Fruit fly (Drosophila melanogaster) whole organism, embryonic: Measurements from ENCODE around the gene ebd1.

Experiments
- Asciz ChIP-seq: fragments of 200-800 bp; sonication (Bioruptor generic); optimal IDR thresholded peaks from 2 replicates; lab custom pipeline; 2017; ENCODE audit warnings: missing biosample characterization, mild to moderate bottlenecking, missing genetic modification characterization, missing genetic modification reagents
- BEAF-32 ChIP-seq: fragments of 200-800 bp; sonication (Bioruptor generic); optimal IDR thresholded peaks from 3 replicates; lab custom pipeline; 2017; ENCODE audit warnings: missing biosample characterization, missing genetic modification characterization, mild to moderate bottlenecking, moderate library complexity, missing genetic modification reagents
- CG10431 ChIP-seq: fragments of 200-800 bp; sonication (Bioruptor generic); optimal IDR thresholded peaks from 3 replicates; lab custom pipeline; 2018; ENCODE audit warnings: missing biosample characterization, mild to moderate bottlenecking, missing genetic modification characterization
- CG11247 ChIP-seq: fragments of 200-800 bp; sonication (Bioruptor generic); IDR thresholded peaks from 2 replicates; pipeline ENCODE4 v1.3.6; 2022; ENCODE audit warnings: missing biosample characterization, missing genetic modification characterization
- CG11398 ChIP-seq: fragments of 200-800 bp; sonication (Bioruptor generic); optimal IDR thresholded peaks from 2 replicates; lab custom pipeline; 2016; ENCODE audit warnings: missing biosample characterization, missing genetic modification characterization
- CG13624 ChIP-seq: fragments of 200-800 bp; sonication (Bioruptor generic); optimal IDR thresholded peaks from 2 replicates; lab custom pipeline; 2016; ENCODE audit warnings: missing biosample characterization, missing genetic modification characterization
- CG13775 ChIP-seq: fragments of 200-800 bp; sonication (Bioruptor generic); optimal IDR thresholded peaks from 3 replicates; lab custom pipeline; 2017; ENCODE audit warnings: missing biosample characterization, mild to moderate bottlenecking, missing genetic modification characterization
- CG15011 ChIP-seq: fragments of 200-800 bp; sonication (Bioruptor generic); optimal IDR thresholded peaks from 3 replicates; lab custom pipeline; 2018; ENCODE audit warnings: missing biosample characterization, mild to moderate bottlenecking, missing genetic modification characterization
- CG1647 ChIP-seq: fragments of 200-800 bp; sonication (Bioruptor generic); optimal IDR thresholded peaks from 3 replicates; lab custom pipeline; 2016; ENCODE audit warnings: missing biosample characterization, missing genetic modification characterization
- CG16815 ChIP-seq: fragments of 200-800 bp; sonication (Bioruptor generic); optimal IDR thresholded peaks from 3 replicates; lab custom pipeline; 2017; ENCODE audit warnings: missing biosample characterization, mild to moderate bottlenecking, missing genetic modification characterization
- CG17361 ChIP-seq: fragments of 200-800 bp; sonication (Bioruptor generic); IDR thresholded peaks from 3 replicates; pipeline ENCODE4 v1.3.6; 2022; ENCODE audit warnings: missing biosample characterization, missing genetic modification characterization
- CG18011 ChIP-seq: fragments of 200-800 bp; sonication (Bioruptor generic); optimal IDR thresholded peaks from 2 replicates; lab custom pipeline; 2017; ENCODE audit warnings: missing biosample characterization, missing genetic modification characterization, mild to moderate bottlenecking, moderate library complexity, missing genotype
- CG3407 ChIP-seq: fragments of 200-800 bp; sonication (Bioruptor generic); optimal IDR thresholded peaks from 2 replicates; lab custom pipeline; 2018; ENCODE audit warnings: missing biosample characterization, mild to moderate bottlenecking, missing genetic modification characterization
- CG3847 ChIP-seq: fragments of 200-800 bp; sonication (Bioruptor generic); IDR thresholded peaks from 2 replicates; pipeline ENCODE4 v1.3.6; 2022; ENCODE audit warnings: missing biosample characterization, missing genetic modification characterization
- CG7357 ChIP-seq: fragments of 200-800 bp; sonication (Bioruptor generic); IDR thresholded peaks from 3 replicates; pipeline ENCODE4 v1.3.6; 2022; ENCODE audit warnings: missing biosample characterization, missing genetic modification characterization
- CG8924 ChIP-seq: fragments of 200-800 bp; optimal IDR thresholded peaks from 3 replicates; lab custom pipeline; 2019; ENCODE audit warnings: missing biosample characterization, mild to moderate bottlenecking, missing genetic modification characterization, moderate library complexity
- Deaf1 ChIP-seq: fragments of 200-800 bp; optimal IDR thresholded peaks from 3 replicates; lab custom pipeline; 2019; ENCODE audit warnings: missing biosample characterization, mild to moderate bottlenecking, missing genetic modification characterization, moderate library complexity
- Doc2 ChIP-seq: fragments of 200-800 bp; sonication (Bioruptor generic); IDR thresholded peaks from 2 replicates; pipeline ENCODE4 v1.3.6; 2022; ENCODE audit warnings: missing biosample characterization, missing genetic modification characterization
- Fer1 ChIP-seq: fragments of 200-800 bp; sonication (Bioruptor generic); optimal IDR thresholded peaks from 2 replicates; lab custom pipeline; 2017; ENCODE audit warnings: missing biosample characterization, mild to moderate bottlenecking, missing genetic modification characterization
- H15 ChIP-seq: fragments of 200-800 bp; sonication (Bioruptor generic); IDR thresholded peaks from 3 replicates; pipeline ENCODE4 v1.3.6; 2022; ENCODE audit warnings: missing biosample characterization, missing genetic modification characterization
- Hey ChIP-seq: fragments of 200-800 bp; sonication (Bioruptor generic); optimal IDR thresholded peaks from 3 replicates; lab custom pipeline; 2018; ENCODE audit warnings: missing biosample characterization, mild to moderate bottlenecking, missing genetic modification characterization
- Hr39 ChIP-seq: fragments of >200 bp; optimal IDR thresholded peaks from 2 replicates; lab custom pipeline; 2017
- Hsf ChIP-seq: fragments of 200-800 bp; sonication (Bioruptor generic); optimal IDR thresholded peaks from 3 replicates; lab custom pipeline; 2016; ENCODE audit warnings: missing biosample characterization, missing genetic modification characterization
- Mrtf ChIP-seq: fragments of 200-800 bp; sonication (Bioruptor generic); IDR thresholded peaks from 3 replicates; pipeline ENCODE4 v1.3.6; 2022; ENCODE audit warnings: missing biosample characterization, missing genetic modification characterization
- Pdp1 ChIP-seq, 2 experiments: fragments of 200-800 bp; sonication (Bioruptor generic); optimal IDR thresholded peaks; 3 replicates each; lab custom pipeline; 2016; ENCODE audit warnings: missing biosample characterization in 2 of 2, missing genetic modification characterization in 2 of 2, mild to moderate bottlenecking in 1 of 2, moderate library complexity in 1 of 2
- Side ChIP-seq: fragments of 200-800 bp; sonication (Bioruptor generic); optimal IDR thresholded peaks from 2 replicates; lab custom pipeline; 2016; ENCODE audit warnings: missing biosample characterization, missing genetic modification characterization
- Ssrp ChIP-seq: fragments of 200-800 bp; sonication (Bioruptor generic); optimal IDR thresholded peaks from 2 replicates; lab custom pipeline; 2018; ENCODE audit warnings: missing biosample characterization, mild to moderate bottlenecking, missing genetic modification characterization, moderate library complexity
- al ChIP-seq: fragments of 200-800 bp; sonication (Bioruptor generic); IDR thresholded peaks from 2 replicates; pipeline ENCODE4 v1.3.6; 2022; ENCODE audit warnings: missing biosample characterization, missing genetic modification characterization
- az2 ChIP-seq: fragments of 200-800 bp; sonication (Bioruptor generic); optimal IDR thresholded peaks from 3 replicates; lab custom pipeline; 2016; ENCODE audit warnings: missing biosample characterization, missing genetic modification characterization
- cad ChIP-seq: fragments of >200 bp; optimal IDR thresholded peaks from 2 replicates; lab custom pipeline; 2017; ENCODE audit warnings: missing biosample characterization, missing genetic modification characterization
- caup ChIP-seq: fragments of 200-800 bp; sonication (Bioruptor generic); optimal IDR thresholded peaks from 3 replicates; lab custom pipeline; 2017; ENCODE audit warnings: missing biosample characterization, mild to moderate bottlenecking, missing genetic modification characterization, moderate library complexity; ENCODE audit not compliant: severe bottlenecking
- chif ChIP-seq, 2 experiments: fragments of 200-800 bp; sonication (Bioruptor generic); optimal IDR thresholded peaks; 3 replicates each; lab custom pipeline; 2016; ENCODE audit warnings: missing biosample characterization in 2 of 2, missing genetic modification characterization in 2 of 2
- dati ChIP-seq: fragments of 200-800 bp; sonication (Bioruptor generic); IDR thresholded peaks from 2 replicates; pipeline ENCODE4 v1.3.6; 2022; ENCODE audit warnings: missing biosample characterization, missing genetic modification characterization
- dmrt99B ChIP-seq: fragments of 200-800 bp; sonication (Bioruptor generic); optimal IDR thresholded peaks from 2 replicates; lab custom pipeline; 2018; ENCODE audit warnings: missing biosample characterization, mild to moderate bottlenecking, missing genetic modification characterization, moderate library complexity
- exex ChIP-seq: fragments of 200-800 bp; sonication (Bioruptor generic); optimal IDR thresholded peaks from 4 replicates; lab custom pipeline; 2018; ENCODE audit warnings: missing biosample characterization, mild to moderate bottlenecking, missing genetic modification characterization, moderate library complexity
- fd3F ChIP-seq: fragments of 200-800 bp; sonication (Bioruptor generic); optimal IDR thresholded peaks from 2 replicates; lab custom pipeline; 2018; ENCODE audit warnings: missing biosample characterization, mild to moderate bottlenecking, missing genetic modification characterization, moderate library complexity
- fru ChIP-seq: fragments of >200 bp; optimal IDR thresholded peaks from 2 replicates; lab custom pipeline; 2017
- gcm ChIP-seq: fragments of 200-800 bp; sonication (Bioruptor generic); optimal IDR thresholded peaks from 2 replicates; lab custom pipeline; 2019; ENCODE audit warnings: missing biosample characterization, mild to moderate bottlenecking, missing genetic modification characterization, moderate library complexity
- gro ChIP-seq: fragments of 200-800 bp; sonication (Bioruptor generic); optimal IDR thresholded peaks from 2 replicates; lab custom pipeline; 2016; ENCODE audit warnings: missing biosample characterization, missing genetic modification characterization
- gt ChIP-seq: fragments of 200-800 bp; sonication (Bioruptor generic); IDR thresholded peaks from 2 replicates; pipeline ENCODE4 v1.3.6; 2022; ENCODE audit warnings: missing biosample characterization, missing genetic modification characterization
- ham ChIP-seq: fragments of 200-800 bp; sonication (Bioruptor generic); IDR thresholded peaks from 2 replicates; pipeline ENCODE4 v1.3.6; 2022; ENCODE audit warnings: missing biosample characterization, missing genetic modification characterization
- hkb ChIP-seq, 2 experiments: fragments of 200-800 bp in 1 of 2; fragments of >200 bp in 1 of 2; sonication (Bioruptor generic) in 1 of 2; IDR thresholded peaks in 1 of 2; optimal IDR thresholded peaks in 1 of 2; 2 replicates each; pipeline versions ENCODE4 v1.3.6 to Lab custom; 2017 to 2022; ENCODE audit warnings: missing biosample characterization in 1 of 2, missing genetic modification characterization in 1 of 2
- knrl ChIP-seq: fragments of 200-800 bp; sonication (Bioruptor generic); IDR thresholded peaks from 3 replicates; pipeline ENCODE4 v1.3.6; 2022; ENCODE audit warnings: missing biosample characterization, missing genetic modification characterization; ENCODE audit not compliant: partially characterized antibody
- oc ChIP-seq: fragments of 200-800 bp; sonication (Bioruptor generic); optimal IDR thresholded peaks from 2 replicates; lab custom pipeline; 2018; ENCODE audit warnings: missing biosample characterization, mild to moderate bottlenecking, missing genetic modification characterization, moderate library complexity
- p53 ChIP-seq: fragments of 200-800 bp; sonication (Bioruptor generic); optimal IDR thresholded peaks from 2 replicates; lab custom pipeline; 2016; ENCODE audit warnings: missing biosample characterization, missing genetic modification characterization
- pum ChIP-seq: fragments of 200-800 bp; sonication (Bioruptor generic); optimal IDR thresholded peaks from 2 replicates; lab custom pipeline; 2016; ENCODE audit warnings: missing biosample characterization, missing genetic modification characterization
- slbo ChIP-seq: fragments of 200-800 bp; sonication (Bioruptor generic); IDR thresholded peaks from 2 replicates; pipeline ENCODE4 v1.3.6; 2022; ENCODE audit warnings: missing biosample characterization, missing genetic modification characterization
- sob ChIP-seq: fragments of 200-800 bp; sonication (Bioruptor generic); IDR thresholded peaks from 2 replicates; pipeline ENCODE4 v1.3.6; 2022; ENCODE audit warnings: missing biosample characterization, missing genetic modification characterization
- sqz ChIP-seq: fragments of 200-800 bp; sonication (Bioruptor generic); optimal IDR thresholded peaks from 3 replicates; lab custom pipeline; 2018; ENCODE audit warnings: missing biosample characterization, mild to moderate bottlenecking, missing genetic modification characterization
- ttk ChIP-seq: fragments of 200-800 bp; sonication (Bioruptor generic); IDR thresholded peaks from 2 replicates; pipeline ENCODE4 v2.1.2; 2022; ENCODE audit warnings: missing biosample characterization, missing genetic modification characterization
- tup ChIP-seq: fragments of 200-800 bp; sonication (Bioruptor generic); optimal IDR thresholded peaks from 2 replicates; lab custom pipeline; 2016; ENCODE audit warnings: missing biosample characterization, mild to moderate bottlenecking, missing genetic modification characterization, moderate library complexity

The ebd1 gene

dm6 chr3L:654019-654418 is 31.3 kb downstream of the ebd1 start, which contains the start of the genes MED30 and Rev1 (continued):
- TF ChIP-seq CG3407 (peak; percentile 73), CG11247 (GFP tag; lab: Robert Waterston, UW) (peak; percentile 92), CG16815 (GFP tag; lab: Kevin White, UChicago) (peak; percentile 85), Doc2 (GFP tag; lab: Robert Waterston, UW) (0 out of 2 replicates have a peak, but pooled peaks have one; percentile 11), chif (GFP tag; optimal IDR thresholded peaks at IDR 0.05; lab: Kevin White, UChicago) (peak; percentile 93 to 95), CG13624 (peak; percentile 98), Fer1 (GFP tag; lab: Kevin White, UChicago) (peak; percentile 95), gro (GFP tag; lab: Kevin White, UChicago) (peak; percentile 98), CG1647 (GFP tag; lab: Kevin White, UChicago) (peak; percentile 95), Hr39 (lab: Kevin White, UChicago) (no peak), Pdp1 (GFP tag; optimal IDR thresholded peaks at IDR 0.05; lab: Kevin White, UChicago) (peak; percentile 94 to 96), sqz (peak; percentile 74), ham (GFP tag; lab: Robert Waterston, UW) (peak; percentile 74; the same call in 1 of the 2 replicates), dmrt99B (tag; lab: Kevin White, UChicago) (peak; percentile 90), CG10431 (GFP tag; lab: Kevin White, UChicago) (peak; percentile 67), slbo (GFP tag; lab: Robert Waterston, UW) (peak; percentile 97), BEAF-32 (peak; percentile 60), CG7357 (GFP tag; lab: Robert Waterston, UW) (peak; percentile 76), Hey (tag; lab: Kevin White, UChicago) (peak; percentile 61), tup (GFP tag; lab: Kevin White, UChicago) (peak; percentile 93), al (GFP tag; lab: Robert Waterston, UW) (peak; percentile 91), fru (no peak), gcm (GFP tag; lab: Kevin White, UChicago) (peak; percentile 92), knrl (GFP tag; lab: Robert Waterston, UW) (0 out of 3 replicates have a peak, but pooled peaks have one; percentile 29), CG15011 (GFP tag; lab: Kevin White, UChicago) (no peak), CG13775 (peak; percentile 89), CG17361 (GFP tag; lab: Robert Waterston, UW) (peak; percentile 93), Ssrp (tag; lab: Kevin White, UChicago) (peak; percentile 85), pum (GFP tag; lab: Kevin White, UChicago) (peak; percentile 97), Hsf (GFP tag; lab: Kevin White, UChicago) (peak; percentile 97), CG18011 (GFP tag; lab: Kevin White, UChicago) (peak; percentile 89), exex (tag; lab: Kevin White, UChicago) (peak; percentile 82), caup (GFP tag; lab: Kevin White, UChicago) (peak; percentile 93), az2 (peak; percentile 94), fd3F (GFP tag; lab: Kevin White, UChicago) (peak; percentile 92), CG11398 (GFP tag; lab: Kevin White, UChicago) (peak; percentile 93), sob (GFP tag; lab: Robert Waterston, UW) (peak; percentile 72), Asciz (GFP tag; lab: Kevin White, UChicago) (peak; percentile 84), ttk (peak; percentile 86), Deaf1 (tag; lab: Kevin White, UChicago) (peak; percentile 65), p53 (GFP tag; lab: Kevin White, UChicago) (peak; percentile 86), Side (peak; percentile 95), gt (no peak; the same call in 1 of the 2 replicates), Mrtf (GFP tag; lab: Robert Waterston, UW) (peak; percentile 87), oc (tag; lab: Kevin White, UChicago) (peak; percentile 85), CG3847 (GFP tag; lab: Robert Waterston, UW) (peak; percentile 94), cad (no peak), H15 (GFP tag; lab: Robert Waterston, UW) (peak; percentile 88), dati (peak; percentile 72; the same call in 1 of the 2 replicates), hkb (optimal IDR thresholded peaks at IDR 0.05; lab: Kevin White, UChicago) (peak; percentile 16), hkb (GFP tag; IDR thresholded peaks at IDR 0.05; lab: Robert Waterston, UW) (peak; percentile 91), CG8924 (peak; percentile 93)
